Fruit fly (Drosophila melanogaster) Kc167 (cell line): ENCODE data around the gene Acp29AB.

ENCODE experiments used
- Sin3A ChIP-seq: fragments of >200 bp; optimal IDR thresholded peaks from 2 replicates; lab custom pipeline; 2018; ENCODE audit warnings: missing external identifiers
- ttk ChIP-seq: sonication (Bioruptor generic); optimal IDR thresholded peaks from 2 replicates; lab custom pipeline; 2017; ENCODE audit warnings: missing external identifiers

dm6 chr2L:8371354-8371937, 21.6 kb downstream of the Acp29AB start:
- TF ChIP-seq ttk: no peak
- TF ChIP-seq Sin3A (lab: Kevin White, UChicago): no peak
